Fruit fly (Drosophila melanogaster) whole organism, embryonic: ENCODE results near the gene kek4.

ENCODE experiments used
- Aef1 ChIP-seq: fragments of 200-800 bp; sonication (Bioruptor generic); IDR thresholded peaks from 3 replicates; pipeline ENCODE4 v1.3.6; 2022; ENCODE audit warnings: missing biosample characterization, missing genetic modification characterization
- Atf6 ChIP-seq: fragments of 200-800 bp; sonication (Bioruptor generic); IDR thresholded peaks from 2 replicates; pipeline ENCODE4 v1.3.6; 2022; ENCODE audit warnings: missing biosample characterization, missing genetic modification characterization
- B-H1 ChIP-seq: fragments of 200-800 bp; sonication (Bioruptor generic); IDR thresholded peaks from 3 replicates; pipeline ENCODE4 v1.3.6; 2022; ENCODE audit warnings: missing biosample characterization, missing genetic modification characterization
- B-H2 ChIP-seq: fragments of 200-800 bp; sonication (Bioruptor generic); optimal IDR thresholded peaks from 2 replicates; lab custom pipeline; 2018; ENCODE audit warnings: missing biosample characterization, mild to moderate bottlenecking, missing genetic modification characterization
- CG11456 ChIP-seq: fragments of 200-800 bp; sonication (Bioruptor generic); IDR thresholded peaks from 3 replicates; pipeline ENCODE4 v1.3.6; 2022; ENCODE audit warnings: missing biosample characterization, missing genetic modification characterization
- CG12071 ChIP-seq: fragments of 200-800 bp; sonication (Bioruptor generic); optimal IDR thresholded peaks from 3 replicates; lab custom pipeline; 2018; ENCODE audit warnings: missing biosample characterization, mild to moderate bottlenecking, missing genetic modification characterization
- CG12744 ChIP-seq: fragments of 200-800 bp; sonication (Bioruptor generic); optimal IDR thresholded peaks from 2 replicates; lab custom pipeline; 2016; ENCODE audit warnings: missing biosample characterization, missing genetic modification characterization
- CG13624 ChIP-seq: fragments of 200-800 bp; sonication (Bioruptor generic); optimal IDR thresholded peaks from 2 replicates; lab custom pipeline; 2016; ENCODE audit warnings: missing biosample characterization, missing genetic modification characterization
- CG15514 ChIP-seq: fragments of 200-800 bp; sonication (Bioruptor generic); optimal IDR thresholded peaks from 3 replicates; lab custom pipeline; 2017; ENCODE audit warnings: missing biosample characterization, missing genetic modification characterization, mild to moderate bottlenecking, moderate library complexity, missing genetic modification reagents
- CG15601 ChIP-seq: fragments of 200-800 bp; sonication (Bioruptor generic); optimal IDR thresholded peaks from 3 replicates; lab custom pipeline; 2019; ENCODE audit warnings: missing biosample characterization, mild to moderate bottlenecking, missing genetic modification characterization, moderate library complexity
- CG16813 ChIP-seq: fragments of 200-800 bp; sonication (Bioruptor generic); IDR thresholded peaks from 3 replicates; pipeline ENCODE4 v1.3.6; 2022; ENCODE audit warnings: missing biosample characterization, missing genetic modification characterization; ENCODE audit not compliant: partially characterized antibody
- CG17328 ChIP-seq: fragments of 200-800 bp; sonication (Bioruptor generic); IDR thresholded peaks from 2 replicates; pipeline ENCODE4 v1.3.6; 2022; ENCODE audit warnings: missing biosample characterization, missing genetic modification characterization
- CG32767 ChIP-seq: fragments of 200-800 bp; sonication (Bioruptor generic); IDR thresholded peaks from 2 replicates; pipeline ENCODE4 v1.3.6; 2022; ENCODE audit warnings: missing biosample characterization, missing genetic modification characterization
- CG34422 ChIP-seq: fragments of 200-800 bp; sonication (Bioruptor generic); IDR thresholded peaks from 3 replicates; pipeline ENCODE4 v1.3.6; 2022; ENCODE audit warnings: missing biosample characterization, missing genetic modification characterization
- CG7357 ChIP-seq: fragments of 200-800 bp; sonication (Bioruptor generic); IDR thresholded peaks from 3 replicates; pipeline ENCODE4 v1.3.6; 2022; ENCODE audit warnings: missing biosample characterization, missing genetic modification characterization
- CG7372 ChIP-seq: fragments of 200-800 bp; sonication (Bioruptor generic); IDR thresholded peaks from 2 replicates; pipeline ENCODE4 v1.3.6; 2022; ENCODE audit warnings: missing biosample characterization, missing genetic modification characterization
- CG8478 ChIP-seq: fragments of >200 bp; optimal IDR thresholded peaks from 2 replicates; lab custom pipeline; 2018
- CG9437 ChIP-seq: fragments of 200-800 bp; sonication (Bioruptor generic); optimal IDR thresholded peaks from 2 replicates; lab custom pipeline; 2018; ENCODE audit warnings: missing biosample characterization, mild to moderate bottlenecking, missing genetic modification characterization
- CG9876 ChIP-seq: fragments of 200-800 bp; sonication (Bioruptor generic); optimal IDR thresholded peaks from 2 replicates; lab custom pipeline; 2016; ENCODE audit warnings: missing biosample characterization, missing genetic modification characterization
- D ChIP-seq, 2 experiments: fragments of 200-800 bp in 1 of 2; fragments of >200 bp in 1 of 2; sonication (Bioruptor generic) in 1 of 2; optimal IDR thresholded peaks; 2 replicates in 1 of 2; 3 replicates in 1 of 2; lab custom pipeline; 2017; ENCODE audit warnings: mild to moderate bottlenecking in 1 of 2, missing biosample characterization in 1 of 2, missing genetic modification characterization in 1 of 2, missing genetic modification reagents in 1 of 2
- D19A ChIP-seq: fragments of 200-800 bp; optimal IDR thresholded peaks from 3 replicates; lab custom pipeline; 2019; ENCODE audit warnings: missing biosample characterization, mild to moderate bottlenecking, missing genetic modification characterization, moderate library complexity
- D19B ChIP-seq: fragments of 200-800 bp; sonication (Bioruptor generic); optimal IDR thresholded peaks from 2 replicates; lab custom pipeline; 2017; ENCODE audit warnings: missing biosample characterization, mild to moderate bottlenecking, missing genetic modification characterization
- Dref ChIP-seq: fragments of 200-800 bp; sonication (Bioruptor generic); IDR thresholded peaks from 2 replicates; pipeline ENCODE4 v1.3.6; 2022; ENCODE audit warnings: missing biosample characterization, missing genetic modification characterization
- Drgx ChIP-seq: fragments of 200-800 bp; sonication (Bioruptor generic); IDR thresholded peaks from 2 replicates; pipeline ENCODE4 v1.3.6; 2022; ENCODE audit warnings: missing biosample characterization, missing genetic modification characterization
- Elba2 ChIP-seq: fragments of 200-800 bp; sonication (Bioruptor generic); optimal IDR thresholded peaks from 3 replicates; lab custom pipeline; 2016; ENCODE audit warnings: missing biosample characterization, missing genetic modification characterization
- Fer3 ChIP-seq: fragments of 200-800 bp; sonication (Bioruptor generic); optimal IDR thresholded peaks from 2 replicates; lab custom pipeline; 2018; ENCODE audit warnings: missing biosample characterization, mild to moderate bottlenecking, missing genetic modification characterization, moderate library complexity
- GATAe ChIP-seq: fragments of 200-800 bp; sonication (Bioruptor generic); conservative IDR thresholded peaks from 2 replicates; pipeline ENCODE4 v1.3.6; 2022; ENCODE audit warnings: missing biosample characterization, missing genetic modification characterization
- HLH54F ChIP-seq: fragments of 200-800 bp; sonication (Bioruptor generic); optimal IDR thresholded peaks from 3 replicates; lab custom pipeline; 2016; ENCODE audit warnings: missing biosample characterization, missing genetic modification characterization
- HLHmδ ChIP-seq: fragments of 200-800 bp; sonication (Bioruptor generic); optimal IDR thresholded peaks from 2 replicates; lab custom pipeline; 2018; ENCODE audit warnings: missing biosample characterization, mild to moderate bottlenecking, missing genetic modification characterization, moderate library complexity
- Hey ChIP-seq: fragments of 200-800 bp; sonication (Bioruptor generic); optimal IDR thresholded peaks from 3 replicates; lab custom pipeline; 2018; ENCODE audit warnings: missing biosample characterization, mild to moderate bottlenecking, missing genetic modification characterization
- Hmr ChIP-seq: fragments of 200-800 bp; sonication (Bioruptor generic); optimal IDR thresholded peaks from 3 replicates; lab custom pipeline; 2017; ENCODE audit warnings: mild to moderate bottlenecking, missing biosample characterization, missing genetic modification reagents, missing genetic modification characterization
- Nf-YC ChIP-seq: fragments of 200-800 bp; optimal IDR thresholded peaks from 3 replicates; lab custom pipeline; 2019; ENCODE audit warnings: missing biosample characterization, mild to moderate bottlenecking, missing genetic modification characterization, moderate library complexity
- Pdp1 ChIP-seq, 2 experiments: fragments of 200-800 bp; sonication (Bioruptor generic); optimal IDR thresholded peaks; 3 replicates each; lab custom pipeline; 2016; ENCODE audit warnings: missing biosample characterization in 2 of 2, missing genetic modification characterization in 2 of 2, mild to moderate bottlenecking in 1 of 2, moderate library complexity in 1 of 2
- Rfx ChIP-seq: fragments of 200-800 bp; sonication (Bioruptor generic); IDR thresholded peaks from 2 replicates; pipeline ENCODE4 v1.3.6; 2022; ENCODE audit warnings: missing biosample characterization, missing genetic modification characterization
- YL-1 ChIP-seq: fragments of 200-800 bp; sonication (Bioruptor generic); optimal IDR thresholded peaks from 3 replicates; lab custom pipeline; 2017; ENCODE audit warnings: missing biosample characterization, mild to moderate bottlenecking, missing genetic modification characterization
- ase ChIP-seq: fragments of 200-800 bp; sonication (Bioruptor generic); IDR thresholded peaks from 3 replicates; pipeline ENCODE4 v1.3.6; 2022; ENCODE audit warnings: missing biosample characterization, missing genetic modification characterization
- cg ChIP-seq: fragments of 200-800 bp; sonication (Bioruptor generic); optimal IDR thresholded peaks from 3 replicates; lab custom pipeline; 2019; ENCODE audit warnings: missing biosample characterization, mild to moderate bottlenecking, missing genetic modification characterization, moderate library complexity
- croc ChIP-seq: fragments of 200-800 bp; sonication (Bioruptor generic); conservative IDR thresholded peaks from 3 replicates; pipeline ENCODE4 v1.3.6; 2022; ENCODE audit warnings: missing biosample characterization, missing genetic modification characterization
- dimm ChIP-seq: fragments of 200-800 bp; sonication (Bioruptor generic); IDR thresholded peaks from 2 replicates; pipeline ENCODE4 v1.3.6; 2022; ENCODE audit warnings: missing biosample characterization, missing genetic modification characterization
- eyg ChIP-seq: fragments of 200-800 bp; sonication (Bioruptor generic); optimal IDR thresholded peaks from 3 replicates; lab custom pipeline; 2016; ENCODE audit warnings: missing biosample characterization, missing genetic modification characterization
- hth ChIP-seq: fragments of >200 bp; optimal IDR thresholded peaks from 2 replicates; lab custom pipeline; 2017; ENCODE audit warnings: inconsistent platforms
- ind ChIP-seq: fragments of 200-800 bp; sonication (Bioruptor generic); optimal IDR thresholded peaks from 3 replicates; lab custom pipeline; 2016; ENCODE audit warnings: missing biosample characterization, missing genetic modification characterization
- luna ChIP-seq: fragments of 200-800 bp; sonication (Bioruptor generic); optimal IDR thresholded peaks from 2 replicates; lab custom pipeline; 2016; ENCODE audit warnings: missing biosample characterization, missing genetic modification characterization
- pros ChIP-seq: fragments of 200-800 bp; sonication (Bioruptor generic); optimal IDR thresholded peaks from 3 replicates; lab custom pipeline; 2019; ENCODE audit warnings: missing biosample characterization, mild to moderate bottlenecking, missing genetic modification characterization, moderate library complexity
- rib ChIP-seq: fragments of 200-800 bp; sonication (Bioruptor generic); IDR thresholded peaks from 2 replicates; pipeline ENCODE4 v1.3.6; 2022; ENCODE audit warnings: missing biosample characterization, missing genetic modification characterization
- sens-2 ChIP-seq: fragments of 200-800 bp; sonication (Bioruptor generic); IDR thresholded peaks from 2 replicates; pipeline ENCODE4 v1.3.6; 2022; ENCODE audit warnings: missing biosample characterization, missing genetic modification characterization
- slp2 ChIP-seq: fragments of 200-800 bp; sonication (Bioruptor generic); optimal IDR thresholded peaks from 2 replicates; lab custom pipeline; 2016; ENCODE audit warnings: missing biosample characterization, missing genetic modification characterization
- tio ChIP-seq: fragments of 200-800 bp; sonication (Bioruptor generic); optimal IDR thresholded peaks from 2 replicates; lab custom pipeline; 2017; ENCODE audit warnings: missing biosample characterization, missing genetic modification characterization, inconsistent platforms
- toy ChIP-seq: fragments of 200-800 bp; sonication (Bioruptor generic); IDR thresholded peaks from 2 replicates; pipeline ENCODE4 v1.3.6; 2022; ENCODE audit warnings: missing biosample characterization, missing genetic modification characterization
- vvl ChIP-seq: fragments of 200-800 bp; sonication (Bioruptor generic); IDR thresholded peaks from 2 replicates; pipeline ENCODE4 v1.3.6; 2022; ENCODE audit warnings: missing biosample characterization, missing genetic modification characterization
- zen ChIP-seq: fragments of 200-800 bp; sonication (Bioruptor generic); optimal IDR thresholded peaks from 3 replicates; lab custom pipeline; 2018; ENCODE audit warnings: missing biosample characterization, mild to moderate bottlenecking, missing genetic modification characterization, moderate library complexity

Gene kek4

dm6 chr2L:13191052-13191678, 24.0 kb downstream of the kek4 start:
- TF ChIP-seq Rfx (GFP tag; lab: Robert Waterston, UW) (0 out of 2 replicates have a peak, but pooled peaks have one; percentile 18), CG16813 (GFP tag; lab: Robert Waterston, UW) (no peak), Dref (no peak), zen (tag; lab: Kevin White, UChicago) (peak; percentile 42), CG8478 (peak; percentile 79), sens-2 (GFP tag; lab: Robert Waterston, UW) (no peak), HLHmδ (GFP tag; lab: Kevin White, UChicago) (no peak), CG7357 (GFP tag; lab: Robert Waterston, UW) (no peak), Atf6 (GFP tag; lab: Robert Waterston, UW) (no peak), ind (GFP tag; lab: Kevin White, UChicago) (no peak), vvl (peak; percentile 29; the same call in 1 of the 2 replicates), CG9876 (GFP tag; lab: Kevin White, UChicago) (no peak), eyg (GFP tag; lab: Kevin White, UChicago) (no peak), cg (GFP tag; lab: Kevin White, UChicago) (peak; percentile 90), CG12744 (GFP tag; lab: Kevin White, UChicago) (no peak), YL-1 (no peak), Aef1 (no peak), CG17328 (no peak), CG13624 (no peak), Hey (tag; lab: Kevin White, UChicago) (no peak), tio (GFP tag; lab: Kevin White, UChicago) (no peak), GATAe (no peak), Nf-YC (tag; lab: Kevin White, UChicago) (no peak), dimm (GFP tag; lab: Robert Waterston, UW) (no peak), croc (GFP tag; lab: Robert Waterston, UW) (no peak), B-H1 (GFP tag; lab: Robert Waterston, UW) (no peak), slp2 (GFP tag; lab: Kevin White, UChicago) (no peak), pros (no peak), ase (GFP tag; lab: Robert Waterston, UW) (no peak), rib (GFP tag; lab: Robert Waterston, UW) (no peak), D19A (no peak), Hmr (GFP tag; lab: Kevin White, UChicago) (no peak), CG32767 (GFP tag; lab: Robert Waterston, UW) (peak; percentile 34; the same call in 1 of the 2 replicates), toy (no peak), CG34422 (GFP tag; lab: Robert Waterston, UW) (0 out of 3 replicates have a peak, but pooled peaks have one; percentile 45), Elba2 (peak; percentile 15), hth (lab: Kevin White, UChicago) (no peak), Drgx (no peak), B-H2 (GFP tag; lab: Kevin White, UChicago) (no peak), D (optimal IDR thresholded peaks at IDR 0.05; lab: Kevin White, UChicago) (peak; percentile 37), D (GFP tag; optimal IDR thresholded peaks at IDR 0.05; lab: Kevin White, UChicago) (no peak), CG15601 (tag; lab: Kevin White, UChicago) (no peak), CG15514 (GFP tag; lab: Kevin White, UChicago) (no peak), D19B (GFP tag; lab: Kevin White, UChicago) (no peak), CG12071 (no peak), CG7372 (GFP tag; lab: Robert Waterston, UW) (0 out of 2 replicates have a peak, but pooled peaks have one; percentile 15), Fer3 (tag; lab: Kevin White, UChicago) (no peak), CG11456 (GFP tag; lab: Robert Waterston, UW) (no peak), HLH54F (no peak), CG9437 (GFP tag; lab: Kevin White, UChicago) (no peak), Pdp1 (GFP tag; optimal IDR thresholded peaks at IDR 0.05; lab: Kevin White, UChicago) (peak in 1 of 2 experiments; percentile 96), luna (GFP tag; lab: Kevin White, UChicago) (no peak)
